Worm (Caenorhabditis elegans): ENCODE measurements around the gene pas-2.

DNA sequence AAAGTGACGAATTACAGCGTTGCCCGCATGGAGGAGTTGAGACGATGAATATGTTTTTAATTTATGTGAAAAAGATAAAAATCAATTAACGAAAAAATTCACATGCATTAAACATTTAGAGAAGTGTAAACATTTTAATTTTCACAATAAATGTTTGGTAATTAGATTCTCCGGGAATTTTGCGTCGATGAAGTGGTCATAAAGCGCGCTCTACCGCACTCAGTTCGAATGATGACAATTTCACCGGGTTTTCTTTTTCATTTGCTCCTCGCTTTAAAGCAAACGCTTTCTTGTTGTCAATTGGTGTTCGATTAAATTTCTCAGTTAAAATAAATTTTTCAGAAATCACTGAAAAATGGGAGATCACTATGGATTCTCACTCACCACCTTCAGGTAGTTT is at the start of gene pas-2, which contains the start of gene D1054.1:
- TF ChIP-seq elt-2 (tag; optimal IDR thresholded peaks at IDR 0.05), result no peak
- TF ChIP-seq che-1 (tag; optimal IDR thresholded peaks at IDR 0.05), result no peak
- no peak for TF ChIP-seq ceh-2 (tag; optimal IDR thresholded peaks at IDR 0.05)
- TF ChIP-seq fkh-10 (GFP tag; optimal IDR thresholded peaks at IDR 0.05), result no peak
- TF ChIP-seq tbx-2 (tag; optimal IDR thresholded peaks at IDR 0.05), result no peak
- no peak for TF ChIP-seq hlh-13 (GFP tag; optimal IDR thresholded peaks at IDR 0.05)
- TF ChIP-seq nhr-11 (tag; optimal IDR thresholded peaks at IDR 0.05), result no peak
